Fruit fly (Drosophila melanogaster): ENCODE results near the gene CG3246.

Gene CG3246

DNA sequence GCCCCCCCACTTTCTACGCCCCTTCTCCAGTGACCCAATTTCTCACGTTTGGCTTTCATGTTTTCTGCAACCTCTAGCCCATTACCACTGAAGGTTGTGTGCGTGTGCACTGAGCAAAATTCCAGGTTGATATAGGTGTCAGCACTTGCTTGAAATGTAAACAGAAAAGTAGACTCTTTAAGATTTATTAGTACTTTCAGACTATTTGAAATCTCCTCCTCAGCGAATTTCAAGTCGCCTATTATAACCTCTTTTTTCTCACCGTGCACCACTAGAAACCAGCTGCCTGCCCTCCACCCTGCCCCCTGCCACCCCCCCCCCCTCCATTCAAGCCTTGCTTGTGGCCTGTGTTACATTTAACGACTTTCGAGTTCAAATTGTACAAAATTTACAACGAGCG lies 26.7 kb downstream of the CG3246 start (continued):
- TF ChIP-seq twi (tag; optimal IDR thresholded peaks at IDR 0.05) (no peak), CG7839 (tag; optimal IDR thresholded peaks at IDR 0.05) (peak; percentile 61), CG2129 (GFP tag; IDR thresholded peaks at IDR 0.05; ENCODE audit: partially characterized antibody) (no peak), gem (tag; optimal IDR thresholded peaks at IDR 0.05) (peak; percentile 64), CG18262 (tag; optimal IDR thresholded peaks at IDR 0.05) (peak; percentile 60), CG10267 (tag; optimal IDR thresholded peaks at IDR 0.05) (peak; percentile 19), slbo (GFP tag; IDR thresholded peaks at IDR 0.05) (peak; percentile 52), Rx (GFP tag; IDR thresholded peaks at IDR 0.05) (peak; percentile 54), D19A (tag; optimal IDR thresholded peaks at IDR 0.05) (peak; percentile 8), ind (GFP tag; optimal IDR thresholded peaks at IDR 0.05) (peak; percentile 55), hb (GFP tag; IDR thresholded peaks at IDR 0.05; ENCODE audit: partially characterized antibody) (no peak), aop (GFP tag; IDR thresholded peaks at IDR 0.05) (no peak), CG7271 (tag; optimal IDR thresholded peaks at IDR 0.05) (no peak), CoRest (tag; optimal IDR thresholded peaks at IDR 0.05) (peak; percentile 13), exex (tag; optimal IDR thresholded peaks at IDR 0.05) (no peak), Hr3 (GFP tag; optimal IDR thresholded peaks at IDR 0.05) (peak; percentile 33), MTF-1 (GFP tag; optimal IDR thresholded peaks at IDR 0.05; ENCODE audit: borderline replicate concordance) (no peak), CG15514 (GFP tag; optimal IDR thresholded peaks at IDR 0.05) (peak; percentile 9), CG32772 (GFP tag; IDR thresholded peaks at IDR 0.05) (0 out of 2 replicates have a peak, but pooled peaks have one; percentile 49), CG31441 (GFP tag; IDR thresholded peaks at IDR 0.05) (peak; percentile 56), lilli (GFP tag; optimal IDR thresholded peaks at IDR 0.05) (no peak), CG30431 (GFP tag; optimal IDR thresholded peaks at IDR 0.05) (peak; percentile 38), CG7372 (GFP tag; IDR thresholded peaks at IDR 0.05) (peak; percentile 34; the same call in 1 of the 2 replicates), jumu (GFP tag; optimal IDR thresholded peaks at IDR 0.05) (peak; percentile 36), PHDP (tag; optimal IDR thresholded peaks at IDR 0.05) (peak; percentile 12), CG2875 (GFP tag; optimal IDR thresholded peaks at IDR 0.05) (peak; percentile 20), hkb (optimal IDR thresholded peaks at IDR 0.05) (no peak), hkb (GFP tag; IDR thresholded peaks at IDR 0.05) (peak; percentile 67), CG7928 (GFP tag; optimal IDR thresholded peaks at IDR 0.05) (no peak), CG10543 (GFP tag; optimal IDR thresholded peaks at IDR 0.05) (no peak), CG3163 (GFP tag; optimal IDR thresholded peaks at IDR 0.05) (no peak), ranshi (GFP tag; IDR thresholded peaks at IDR 0.05) (peak; percentile 56; the same call in 1 of the 2 replicates), CG9215 (GFP tag; IDR thresholded peaks at IDR 0.05) (peak; percentile 41; the same call in 1 of the 2 replicates), row (GFP tag; IDR thresholded peaks at IDR 0.05) (peak; percentile 64), Nf-YA (GFP tag; IDR thresholded peaks at IDR 0.05) (peak; percentile 54), crp (GFP tag; optimal IDR thresholded peaks at IDR 0.05) (no peak), unpg (GFP tag; optimal IDR thresholded peaks at IDR 0.05) (peak; percentile 42), Sox100B (GFP tag; optimal IDR thresholded peaks at IDR 0.05) (peak; percentile 7), CG30020 (tag; optimal IDR thresholded peaks at IDR 0.05) (no peak), Six4 (GFP tag; optimal IDR thresholded peaks at IDR 0.05) (no peak), nau (GFP tag; optimal IDR thresholded peaks at IDR 0.05) (no peak), sob (GFP tag; IDR thresholded peaks at IDR 0.05) (no peak), CG9876 (GFP tag; optimal IDR thresholded peaks at IDR 0.05) (peak; percentile 12), Drgx (GFP tag; IDR thresholded peaks at IDR 0.05) (peak; percentile 47; the same call in 1 of the 2 replicates), ro (GFP tag; IDR thresholded peaks at IDR 0.05) (no peak), gsb (GFP tag; IDR thresholded peaks at IDR 0.05) (no peak), ac (GFP tag; optimal IDR thresholded peaks at IDR 0.05) (no peak), HmgD (GFP tag; optimal IDR thresholded peaks at IDR 0.05) (no peak), CG10654 (GFP tag; optimal IDR thresholded peaks at IDR 0.05) (peak; percentile 27), schlank (tag; optimal IDR thresholded peaks at IDR 0.05) (no peak), lab (GFP tag; optimal IDR thresholded peaks at IDR 0.05) (peak; percentile 39)
